Fruit fly (Drosophila melanogaster) whole organism, embryonic: ENCODE results near the gene Pax.

ENCODE experiments used
- CG10267 ChIP-seq: fragments of 200-800 bp; sonication (Bioruptor generic); optimal IDR thresholded peaks from 2 replicates; lab custom pipeline; 2018; ENCODE audit warnings: missing biosample characterization, mild to moderate bottlenecking, missing genetic modification characterization, moderate library complexity
- CG10321 ChIP-seq: fragments of 200-800 bp; sonication (Bioruptor generic); IDR thresholded peaks from 2 replicates; pipeline ENCODE4 v1.3.6; 2022; ENCODE audit warnings: missing biosample characterization, missing genetic modification characterization
- CG10366 ChIP-seq: fragments of 200-800 bp; sonication (Bioruptor generic); IDR thresholded peaks from 2 replicates; pipeline ENCODE4 v1.3.6; 2022; ENCODE audit warnings: missing biosample characterization, missing genetic modification characterization
- CG11504 ChIP-seq: fragments of 200-800 bp; sonication (Bioruptor generic); optimal IDR thresholded peaks from 3 replicates; lab custom pipeline; 2019; ENCODE audit warnings: missing biosample characterization, mild to moderate bottlenecking, missing genetic modification characterization, moderate library complexity
- CG12236 ChIP-seq: fragments of 200-800 bp; sonication (Bioruptor generic); optimal IDR thresholded peaks from 2 replicates; lab custom pipeline; 2016; ENCODE audit warnings: missing biosample characterization, missing genetic modification characterization
- CG12391 ChIP-seq: fragments of 200-800 bp; sonication (Bioruptor generic); optimal IDR thresholded peaks from 3 replicates; lab custom pipeline; 2018; ENCODE audit warnings: missing biosample characterization, mild to moderate bottlenecking, missing genetic modification characterization, moderate library complexity
- CG13296 ChIP-seq: fragments of 200-800 bp; sonication (Bioruptor generic); optimal IDR thresholded peaks from 3 replicates; lab custom pipeline; 2018; ENCODE audit warnings: missing biosample characterization, mild to moderate bottlenecking, missing genetic modification characterization
- CG13894 ChIP-seq: fragments of 200-800 bp; sonication (Bioruptor generic); optimal IDR thresholded peaks from 3 replicates; lab custom pipeline; 2018; ENCODE audit warnings: missing biosample characterization, mild to moderate bottlenecking, missing genetic modification characterization, moderate library complexity
- CG17328 ChIP-seq: fragments of 200-800 bp; sonication (Bioruptor generic); IDR thresholded peaks from 2 replicates; pipeline ENCODE4 v1.3.6; 2022; ENCODE audit warnings: missing biosample characterization, missing genetic modification characterization
- CG17829 ChIP-seq: fragments of 200-800 bp; optimal IDR thresholded peaks from 2 replicates; lab custom pipeline; 2019; ENCODE audit warnings: missing biosample characterization, mild to moderate bottlenecking, missing genetic modification characterization, moderate library complexity
- CG18619 ChIP-seq: fragments of 200-800 bp; sonication (Bioruptor generic); optimal IDR thresholded peaks from 3 replicates; lab custom pipeline; 2017; ENCODE audit warnings: missing biosample characterization, mild to moderate bottlenecking, missing genetic modification characterization
- CG2120 ChIP-seq: fragments of 200-800 bp; sonication (Bioruptor generic); optimal IDR thresholded peaks from 3 replicates; lab custom pipeline; 2016; ENCODE audit warnings: missing biosample characterization, missing genetic modification characterization
- CG2199 ChIP-seq: fragments of 200-800 bp; sonication (Bioruptor generic); IDR thresholded peaks from 3 replicates; pipeline ENCODE4 v1.3.6; 2022; ENCODE audit warnings: missing biosample characterization, missing genetic modification characterization
- CG31388 ChIP-seq: fragments of 200-800 bp; sonication (Bioruptor generic); optimal IDR thresholded peaks from 2 replicates; lab custom pipeline; 2016; ENCODE audit warnings: missing biosample characterization, missing genetic modification characterization
- CG3995 ChIP-seq: fragments of 200-800 bp; sonication (Bioruptor generic); optimal IDR thresholded peaks from 3 replicates; lab custom pipeline; 2016; ENCODE audit warnings: missing biosample characterization, missing genetic modification characterization
- CG4404 ChIP-seq: fragments of 200-800 bp; sonication (Bioruptor generic); IDR thresholded peaks from 2 replicates; pipeline ENCODE4 v1.3.6; 2022; ENCODE audit warnings: missing biosample characterization, missing genetic modification characterization
- CG6272 ChIP-seq: fragments of 200-800 bp; sonication (Bioruptor generic); IDR thresholded peaks from 2 replicates; pipeline ENCODE4 v1.3.6; 2022; ENCODE audit warnings: missing biosample characterization, missing genetic modification characterization
- CG7839 ChIP-seq: fragments of 200-800 bp; sonication (Bioruptor generic); optimal IDR thresholded peaks from 3 replicates; lab custom pipeline; 2018; ENCODE audit warnings: missing biosample characterization, mild to moderate bottlenecking, missing genetic modification characterization, moderate library complexity
- CG8290 ChIP-seq, 3 experiments: fragments of 200-800 bp; sonication (Bioruptor generic); optimal IDR thresholded peaks; 2 replicates each; lab custom pipeline; 2016 to 2019; ENCODE audit warnings: missing biosample characterization in 3 of 3, missing genetic modification characterization in 3 of 3, mild to moderate bottlenecking in 2 of 3, moderate library complexity in 1 of 3
- CrebB ChIP-seq: fragments of 200-800 bp; sonication (Bioruptor generic); optimal IDR thresholded peaks from 3 replicates; lab custom pipeline; 2018; ENCODE audit warnings: missing biosample characterization, mild to moderate bottlenecking, missing genetic modification characterization
- Gug ChIP-seq: fragments of 200-800 bp; sonication (Bioruptor generic); IDR thresholded peaks from 4 replicates; pipeline ENCODE4 v1.3.6; 2022; ENCODE audit warnings: missing biosample characterization, missing genetic modification characterization
- H15 ChIP-seq: fragments of 200-800 bp; sonication (Bioruptor generic); IDR thresholded peaks from 3 replicates; pipeline ENCODE4 v1.3.6; 2022; ENCODE audit warnings: missing biosample characterization, missing genetic modification characterization
- HLHmδ ChIP-seq: fragments of 200-800 bp; sonication (Bioruptor generic); optimal IDR thresholded peaks from 2 replicates; lab custom pipeline; 2018; ENCODE audit warnings: missing biosample characterization, mild to moderate bottlenecking, missing genetic modification characterization, moderate library complexity
- Hmx ChIP-seq: fragments of 200-800 bp; sonication (Bioruptor generic); optimal IDR thresholded peaks from 2 replicates; lab custom pipeline; 2016; ENCODE audit warnings: missing biosample characterization, missing genetic modification characterization
- Jarid2 ChIP-seq: fragments of 200-800 bp; sonication (Bioruptor generic); optimal IDR thresholded peaks from 3 replicates; lab custom pipeline; 2017; ENCODE audit warnings: mild to moderate bottlenecking, missing biosample characterization, missing genetic modification reagents, missing genetic modification characterization
- Lim3 ChIP-seq: fragments of 200-800 bp; sonication (Bioruptor generic); IDR thresholded peaks from 2 replicates; pipeline ENCODE4 v1.3.6; 2022; ENCODE audit warnings: missing biosample characterization, missing genetic modification characterization
- Oaz ChIP-seq: fragments of 200-800 bp; sonication (Bioruptor generic); IDR thresholded peaks from 2 replicates; pipeline ENCODE4 v1.3.6; 2022; ENCODE audit warnings: missing biosample characterization, missing genetic modification characterization
- Spps ChIP-seq: fragments of 200-800 bp; sonication (Bioruptor generic); optimal IDR thresholded peaks from 2 replicates; lab custom pipeline; 2018; ENCODE audit warnings: missing biosample characterization, mild to moderate bottlenecking, missing genetic modification characterization
- Xbp1 ChIP-seq: fragments of 200-800 bp; sonication (Bioruptor generic); optimal IDR thresholded peaks from 3 replicates; lab custom pipeline; 2016; ENCODE audit warnings: missing biosample characterization, mild to moderate bottlenecking, missing genetic modification characterization
- ara ChIP-seq: fragments of 200-800 bp; sonication (Bioruptor generic); IDR thresholded peaks from 2 replicates; pipeline ENCODE4 v1.3.6; 2022; ENCODE audit warnings: missing biosample characterization, missing genetic modification characterization
- cas ChIP-seq: fragments of 200-800 bp; sonication (Bioruptor generic); IDR thresholded peaks from 2 replicates; pipeline ENCODE4 v1.3.6; 2022; ENCODE audit warnings: missing biosample characterization, missing genetic modification characterization
- chm ChIP-seq: fragments of 200-800 bp; sonication (Bioruptor generic); IDR thresholded peaks from 2 replicates; pipeline ENCODE4 v1.3.6; 2022; ENCODE audit warnings: missing biosample characterization, missing genetic modification characterization
- croc ChIP-seq: fragments of 200-800 bp; sonication (Bioruptor generic); conservative IDR thresholded peaks from 3 replicates; pipeline ENCODE4 v1.3.6; 2022; ENCODE audit warnings: missing biosample characterization, missing genetic modification characterization
- crol ChIP-seq: fragments of 200-800 bp; sonication (Bioruptor generic); IDR thresholded peaks from 2 replicates; pipeline ENCODE4 v1.3.6; 2022; ENCODE audit warnings: missing biosample characterization, missing genetic modification characterization
- danr ChIP-seq: fragments of 200-800 bp; sonication (Bioruptor generic); IDR thresholded peaks from 2 replicates; pipeline ENCODE4 v1.3.6; 2022; ENCODE audit warnings: missing biosample characterization, missing genetic modification characterization
- ems ChIP-seq: fragments of 200-800 bp; sonication (Bioruptor generic); optimal IDR thresholded peaks from 3 replicates; lab custom pipeline; 2016; ENCODE audit warnings: missing biosample characterization, missing genetic modification characterization
- fd64A ChIP-seq: fragments of 200-800 bp; sonication (Bioruptor generic); optimal IDR thresholded peaks from 3 replicates; lab custom pipeline; 2018; ENCODE audit warnings: missing biosample characterization, mild to moderate bottlenecking, missing genetic modification characterization
- fru ChIP-seq: fragments of >200 bp; optimal IDR thresholded peaks from 2 replicates; lab custom pipeline; 2017
- hkb ChIP-seq, 2 experiments: fragments of 200-800 bp in 1 of 2; fragments of >200 bp in 1 of 2; sonication (Bioruptor generic) in 1 of 2; IDR thresholded peaks in 1 of 2; optimal IDR thresholded peaks in 1 of 2; 2 replicates each; pipeline versions ENCODE4 v1.3.6 to Lab custom; 2017 to 2022; ENCODE audit warnings: missing biosample characterization in 1 of 2, missing genetic modification characterization in 1 of 2
- hth ChIP-seq: fragments of >200 bp; optimal IDR thresholded peaks from 2 replicates; lab custom pipeline; 2017; ENCODE audit warnings: inconsistent platforms
- jumu ChIP-seq: fragments of 200-800 bp; sonication (Bioruptor generic); optimal IDR thresholded peaks from 3 replicates; lab custom pipeline; 2016; ENCODE audit warnings: missing biosample characterization, missing genetic modification characterization
- klu ChIP-seq: fragments of 200-800 bp; sonication (Bioruptor generic); IDR thresholded peaks from 2 replicates; pipeline ENCODE4 v1.3.6; 2022; ENCODE audit warnings: missing biosample characterization, missing genetic modification characterization
- lola ChIP-seq, 3 experiments: fragments of >200 bp in 2 of 3; fragments of 200-800 bp in 1 of 3; sonication (Bioruptor generic) in 1 of 3; optimal IDR thresholded peaks; 2 replicates each; lab custom pipeline; 2017 to 2019; ENCODE audit warnings: missing biosample characterization in 3 of 3, missing genetic modification characterization in 3 of 3, mild to moderate bottlenecking in 1 of 3, moderate library complexity in 1 of 3
- nmo ChIP-seq: fragments of 200-800 bp; sonication (Bioruptor generic); optimal IDR thresholded peaks from 2 replicates; lab custom pipeline; 2018; ENCODE audit warnings: missing biosample characterization, mild to moderate bottlenecking, missing genetic modification characterization, moderate library complexity
- sens ChIP-seq: fragments of 200-800 bp; sonication (Bioruptor generic); peaks from one replicate; lab custom pipeline; 2016; ENCODE audit warnings: missing biosample characterization, missing genetic modification characterization
- slp2 ChIP-seq: fragments of 200-800 bp; sonication (Bioruptor generic); optimal IDR thresholded peaks from 2 replicates; lab custom pipeline; 2016; ENCODE audit warnings: missing biosample characterization, missing genetic modification characterization
- ssp ChIP-seq: fragments of 200-800 bp; sonication (Bioruptor generic); IDR thresholded peaks from 2 replicates; pipeline ENCODE4 v1.3.6; 2022; ENCODE audit warnings: missing biosample characterization, missing genetic modification characterization
- tll ChIP-seq, 2 experiments: fragments of 200-800 bp in 1 of 2; fragments of >200 bp in 1 of 2; sonication (Bioruptor generic) in 1 of 2; optimal IDR thresholded peaks; 2 replicates each; lab custom pipeline; 2017 to 2019; ENCODE audit warnings: missing biosample characterization in 2 of 2, missing genetic modification characterization in 2 of 2, mild to moderate bottlenecking in 1 of 2, moderate library complexity in 1 of 2
- z ChIP-seq: fragments of 200-800 bp; sonication (Bioruptor generic); IDR thresholded peaks from 3 replicates; pipeline ENCODE4 v1.3.6; 2022; ENCODE audit warnings: missing biosample characterization, missing genetic modification characterization
- zen ChIP-seq: fragments of 200-800 bp; sonication (Bioruptor generic); optimal IDR thresholded peaks from 3 replicates; lab custom pipeline; 2018; ENCODE audit warnings: missing biosample characterization, mild to moderate bottlenecking, missing genetic modification characterization, moderate library complexity

The Pax gene

DNA sequence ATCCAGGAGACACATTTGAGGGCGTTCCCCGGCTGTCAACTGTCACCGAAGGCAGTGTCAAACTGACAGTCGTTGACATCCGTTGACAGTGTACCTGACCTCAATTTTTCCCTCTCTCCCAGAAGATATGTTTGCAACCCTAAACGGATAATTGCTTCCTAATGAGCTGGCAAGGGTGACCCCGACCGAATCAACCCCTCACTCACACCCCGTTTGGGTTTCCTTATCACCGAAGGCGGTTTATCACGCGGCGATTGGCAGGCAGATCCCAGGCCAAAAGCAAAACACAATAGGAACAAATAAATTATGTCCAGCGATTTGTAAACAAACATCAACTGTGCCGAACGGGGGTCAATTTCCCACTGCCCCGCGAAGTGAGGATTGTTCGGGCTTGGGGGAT is 33.0 kb upstream of the Pax start (continued):
- TF ChIP-seq CG12391 (tag; lab: Kevin White, UChicago) (no peak), tll (GFP tag; optimal IDR thresholded peaks at IDR 0.05; lab: Kevin White, UChicago) (peak in 1 of 2 experiments; percentile 40), Xbp1 (GFP tag; lab: Kevin White, UChicago) (no peak), ara (GFP tag; lab: Robert Waterston, UW) (no peak), ssp (GFP tag; lab: Robert Waterston, UW) (no peak), CG10366 (GFP tag; lab: Robert Waterston, UW) (no peak), CG2120 (no peak), ems (GFP tag; lab: Kevin White, UChicago) (no peak), Oaz (GFP tag; lab: Robert Waterston, UW) (no peak), zen (tag; lab: Kevin White, UChicago) (peak; percentile 34), CG4404 (GFP tag; lab: Robert Waterston, UW) (no peak), hth (lab: Kevin White, UChicago) (peak; percentile 1), danr (no peak), z (no peak), croc (GFP tag; lab: Robert Waterston, UW) (no peak), jumu (no peak), Spps (tag; lab: Kevin White, UChicago) (no peak), CG3995 (no peak), hkb (optimal IDR thresholded peaks at IDR 0.05; lab: Kevin White, UChicago) (no peak), hkb (GFP tag; IDR thresholded peaks at IDR 0.05; lab: Robert Waterston, UW) (no peak), CG10267 (tag; lab: Kevin White, UChicago) (no peak)

DNA sequence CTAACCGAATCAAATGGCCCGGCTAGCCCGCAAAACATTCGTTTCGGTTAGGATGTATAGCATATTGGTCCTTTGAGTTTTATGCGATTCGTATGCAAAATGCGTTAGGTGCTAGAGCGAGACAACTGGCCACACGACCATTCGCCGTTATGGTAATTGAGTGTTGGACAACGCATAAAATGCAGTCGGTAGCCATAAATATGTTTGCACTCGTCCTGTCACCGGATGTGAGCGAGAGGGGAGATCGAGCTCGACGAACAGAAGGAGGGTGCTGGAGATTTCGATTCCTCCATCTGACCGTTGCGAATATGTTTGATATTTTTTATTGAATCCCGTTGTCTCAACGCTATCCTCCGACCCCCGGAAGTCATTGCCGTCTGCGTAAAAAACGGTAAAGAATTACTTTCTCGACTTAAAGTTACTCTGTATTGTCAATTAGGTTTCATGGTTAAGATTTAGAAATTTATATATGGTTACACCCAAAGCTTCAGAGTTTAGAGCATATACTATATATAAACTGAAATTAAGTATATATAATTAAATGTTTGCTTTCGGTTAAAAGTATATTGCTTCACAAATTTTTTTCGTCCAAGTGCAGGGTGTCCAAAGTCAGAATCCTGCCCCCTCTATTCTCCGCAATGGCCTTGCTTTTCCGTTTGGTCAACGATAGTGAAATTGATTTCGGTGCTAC is 31.6 kb upstream of the Pax start:
- TF ChIP-seq crol: no peak
- no peak for TF ChIP-seq CG12236 (GFP tag; lab: Kevin White, UChicago)
- no peak for TF ChIP-seq nmo
- no peak for TF ChIP-seq H15 (GFP tag; lab: Robert Waterston, UW)
- no peak for TF ChIP-seq Lim3 (GFP tag; lab: Robert Waterston, UW)
- TF ChIP-seq CG6272: no peak
- TF ChIP-seq chm (GFP tag; lab: Robert Waterston, UW): no peak
- TF ChIP-seq CG10267 (tag; lab: Kevin White, UChicago): peak; percentile 61
- 0 out of 2 replicates have a peak, but pooled peaks have one; percentile 32 for TF ChIP-seq CG10321
- no peak for TF ChIP-seq fru
- peak; percentile 24 for TF ChIP-seq sens (GFP tag; lab: Kevin White, UChicago)
- TF ChIP-seq slp2: no peak
- no peak for TF ChIP-seq Jarid2 (GFP tag; lab: Kevin White, UChicago)
- TF ChIP-seq hkb (optimal IDR thresholded peaks at IDR 0.05; lab: Kevin White, UChicago): no peak
- TF ChIP-seq hkb (GFP tag; IDR thresholded peaks at IDR 0.05; lab: Robert Waterston, UW): no peak
- no peak for TF ChIP-seq CrebB (tag; lab: Kevin White, UChicago)
- no peak for TF ChIP-seq CG17328 (GFP tag; lab: Robert Waterston, UW)
- no peak for TF ChIP-seq CG17829 (tag; lab: Kevin White, UChicago)
- no peak for TF ChIP-seq CG13296 (GFP tag; lab: Kevin White, UChicago)
- no peak for TF ChIP-seq Hmx (GFP tag; lab: Kevin White, UChicago)
- no peak for TF ChIP-seq cas (GFP tag; lab: Robert Waterston, UW)
- TF ChIP-seq CG7839 (tag; lab: Kevin White, UChicago): peak; percentile 7
- no peak for TF ChIP-seq CG18619 (GFP tag; lab: Kevin White, UChicago)
- no peak for TF ChIP-seq klu (GFP tag; lab: Robert Waterston, UW)
- TF ChIP-seq CG13894 (tag; lab: Kevin White, UChicago): no peak
- TF ChIP-seq CG4404 (GFP tag; lab: Robert Waterston, UW): no peak
- peak; percentile 11 for TF ChIP-seq HLHmδ (GFP tag; lab: Kevin White, UChicago)
- peak; percentile 0 for TF ChIP-seq CG11504 (tag; lab: Kevin White, UChicago)
- peak; percentile 9 for TF ChIP-seq CG8290 (GFP tag; optimal IDR thresholded peaks at IDR 0.05; lab: Kevin White, UChicago)
- no peak for TF ChIP-seq CG8290 (tag; optimal IDR thresholded peaks at IDR 0.05; lab: Kevin White, UChicago)
- TF ChIP-seq lola (GFP tag; optimal IDR thresholded peaks at IDR 0.05; lab: Kevin White, UChicago): no peak
- no peak for TF ChIP-seq fd64A
- TF ChIP-seq CG2199: no peak
- no peak for TF ChIP-seq Gug (GFP tag; lab: Robert Waterston, UW)
- no peak for TF ChIP-seq CG31388 (GFP tag; lab: Kevin White, UChicago)
